Fruit fly (Drosophila melanogaster): Measurements from ENCODE around the gene CG7920.
A peak's percentile ranks its signal among the peaks of the same experiment; 100 is the strongest.

CG7920 gene

dm6 chr3R:29983073-29983544 lies 32.0 kb downstream of the CG7920 start, which contains the start of gene CG7896 (continued):
- peak; percentile 58 for TF ChIP-seq CG13775 (GFP tag; optimal IDR thresholded peaks at IDR 0.05)
- peak; percentile 86; the same call in 3 of the 4 replicates for TF ChIP-seq chinmo (GFP tag; IDR thresholded peaks at IDR 0.05; ENCODE audit: partially characterized antibody)
- no peak for TF ChIP-seq sna (GFP tag; IDR thresholded peaks at IDR 0.05; ENCODE audit: partially characterized antibody)
- TF ChIP-seq CG11696 (GFP tag; IDR thresholded peaks at IDR 0.05): no peak
- TF ChIP-seq tap (tag; optimal IDR thresholded peaks at IDR 0.05): peak; percentile 48
- peak; percentile 41 for TF ChIP-seq fd3F (GFP tag; optimal IDR thresholded peaks at IDR 0.05)
- TF ChIP-seq pum (GFP tag; optimal IDR thresholded peaks at IDR 0.05): no peak
- no peak for TF ChIP-seq pzg (GFP tag; optimal IDR thresholded peaks at IDR 0.05)
- TF ChIP-seq sr (GFP tag; IDR thresholded peaks at IDR 0.05): peak; percentile 25; the same call in 1 of the 3 replicates
- peak; percentile 20 for TF ChIP-seq CG30431 (GFP tag; optimal IDR thresholded peaks at IDR 0.05)
- TF ChIP-seq CrebB (tag; optimal IDR thresholded peaks at IDR 0.05): no peak
- peak in 1 of 2 experiments; percentile 22 for TF ChIP-seq Eip74EF (GFP tag; optimal IDR thresholded peaks at IDR 0.05)
- peak; percentile 50 for TF ChIP-seq CG9817 (tag; optimal IDR thresholded peaks at IDR 0.05)
- TF ChIP-seq CG1792 (GFP tag; optimal IDR thresholded peaks at IDR 0.05): no peak
- no peak for TF ChIP-seq CG17186 (GFP tag; optimal IDR thresholded peaks at IDR 0.05)
- TF ChIP-seq sima (GFP tag; optimal IDR thresholded peaks at IDR 0.05): no peak
- no peak for TF ChIP-seq Bgb (GFP tag; IDR thresholded peaks at IDR 0.05; ENCODE audit: partially characterized antibody)
- no peak for TF ChIP-seq z (GFP tag; IDR thresholded peaks at IDR 0.05)
- TF ChIP-seq pfk (GFP tag; optimal IDR thresholded peaks at IDR 0.05): no peak
- TF ChIP-seq CG12236 (GFP tag; optimal IDR thresholded peaks at IDR 0.05): no peak
- peak; percentile 82 for TF ChIP-seq Oaz (GFP tag; IDR thresholded peaks at IDR 0.05)
- TF ChIP-seq Poxn (GFP tag; IDR thresholded peaks at IDR 0.05): no peak
- TF ChIP-seq CG6175 (GFP tag; IDR thresholded peaks at IDR 0.05): peak; percentile 69; the same call in 1 of the 3 replicates
- peak; percentile 60 for TF ChIP-seq ind (GFP tag; optimal IDR thresholded peaks at IDR 0.05)
- peak; percentile 88 for TF ChIP-seq Rfx (GFP tag; IDR thresholded peaks at IDR 0.05)
- TF ChIP-seq Sox102F (GFP tag; optimal IDR thresholded peaks at IDR 0.05): peak; percentile 63
- TF ChIP-seq CG10462 (GFP tag; optimal IDR thresholded peaks at IDR 0.05): peak; percentile 15
- TF ChIP-seq CG7357 (GFP tag; IDR thresholded peaks at IDR 0.05): peak; percentile 80
- TF ChIP-seq mam (GFP tag; optimal IDR thresholded peaks at IDR 0.05): no peak
- TF ChIP-seq CG11398 (GFP tag; optimal IDR thresholded peaks at IDR 0.05): no peak
- TF ChIP-seq CG13287 (GFP tag; IDR thresholded peaks at IDR 0.05; ENCODE audit: partially characterized antibody): peak; percentile 10; the same call in 1 of the 2 replicates
- peak; percentile 62 for TF ChIP-seq Gsc (GFP tag; IDR thresholded peaks at IDR 0.05)
- TF ChIP-seq CG4730 (GFP tag; IDR thresholded peaks at IDR 0.05): peak; percentile 74
- TF ChIP-seq CG15011 (GFP tag; optimal IDR thresholded peaks at IDR 0.05): peak; percentile 40
- TF ChIP-seq CG16779 (GFP tag; IDR thresholded peaks at IDR 0.05): 0 out of 2 replicates have a peak, but pooled peaks have one; percentile 23
- peak; percentile 37 for TF ChIP-seq sqz (GFP tag; optimal IDR thresholded peaks at IDR 0.05)
- peak; percentile 76 for TF ChIP-seq croc (GFP tag; conservative IDR thresholded peaks at IDR 0.05)
- TF ChIP-seq repo (GFP tag; optimal IDR thresholded peaks at IDR 0.05): no peak
- TF ChIP-seq C15 (GFP tag; IDR thresholded peaks at IDR 0.05): no peak
- TF ChIP-seq lov (optimal IDR thresholded peaks at IDR 0.05): no peak
- 0 out of 3 replicates have a peak, but pooled peaks have one; percentile 61 for TF ChIP-seq lov (GFP tag; IDR thresholded peaks at IDR 0.05)
- TF ChIP-seq esg (GFP tag; conservative IDR thresholded peaks at IDR 0.05): peak; percentile 69
- no peak for TF ChIP-seq CG11504 (tag; optimal IDR thresholded peaks at IDR 0.05)
- TF ChIP-seq CG11247 (GFP tag; IDR thresholded peaks at IDR 0.05): peak; percentile 60; the same call in 1 of the 2 replicates
- TF ChIP-seq Opbp (GFP tag; IDR thresholded peaks at IDR 0.05; ENCODE audit: partially characterized antibody): no peak; the same call in 2 of the 3 replicates
- TF ChIP-seq tgo (GFP tag; IDR thresholded peaks at IDR 0.05): peak; percentile 88
- peak; percentile 82 for TF ChIP-seq Aef1 (GFP tag; IDR thresholded peaks at IDR 0.05)
- no peak for TF ChIP-seq CG14860 (GFP tag; IDR thresholded peaks at IDR 0.05; ENCODE audit: partially characterized antibody)
- peak; percentile 82 for TF ChIP-seq CG2678 (tag; optimal IDR thresholded peaks at IDR 0.05)
- TF ChIP-seq CG17802 (tag; optimal IDR thresholded peaks at IDR 0.05): no peak
